Worm (Caenorhabditis elegans): ENCODE measurements around the gene arrd-14.

DNA sequence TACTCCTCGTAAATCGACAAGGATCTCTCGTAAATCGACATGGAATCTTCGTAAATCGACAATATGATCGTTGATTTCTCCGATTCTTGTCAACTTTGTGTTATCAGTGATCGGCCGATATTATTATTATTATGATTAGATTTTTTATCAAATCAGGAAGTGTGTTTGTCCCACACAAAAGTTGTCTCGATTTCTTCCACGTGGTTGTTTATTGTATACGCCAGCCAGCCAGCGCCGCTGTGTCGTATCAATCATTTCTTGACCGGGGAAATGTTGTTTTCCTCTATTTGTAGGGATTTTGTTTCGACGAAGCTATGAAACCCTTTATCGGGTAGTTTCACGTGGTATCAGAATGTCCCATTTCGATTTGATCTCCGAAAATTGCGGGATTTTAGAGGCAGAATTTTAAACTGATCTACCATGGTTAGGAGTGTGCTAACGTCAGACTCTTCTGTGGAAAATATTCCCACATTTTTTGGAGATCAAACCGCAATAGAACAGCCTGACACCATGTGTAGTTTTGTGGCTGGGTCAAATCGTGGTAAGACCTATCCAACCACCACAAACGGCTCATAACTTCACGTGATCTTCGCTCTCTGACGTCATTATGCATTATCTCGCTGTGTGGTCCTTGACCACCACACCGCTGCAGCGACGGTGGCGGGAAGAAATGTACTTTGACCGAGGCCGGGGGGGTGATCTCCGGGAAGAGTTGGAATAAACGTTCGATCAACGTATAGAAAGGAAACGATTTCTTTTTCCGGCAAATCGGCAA is 14.2 kb upstream of the arrd-14 start:
- TF ChIP-seq efl-1 (GFP tag; optimal IDR thresholded peaks at IDR 0.05): no peak
- no peak for TF ChIP-seq gei-17 (GFP tag; optimal IDR thresholded peaks at IDR 0.05)
- no peak for TF ChIP-seq unc-62 (GFP tag; optimal IDR thresholded peaks at IDR 0.05)

All from whole organism, young adult.